Worm (Caenorhabditis elegans) whole organism, L3 larva: ENCODE measurements around the gene marb-1.

ENCODE experiments used
- ZK546.5 ChIP-seq: sonication (generic microtip); optimal IDR thresholded peaks from 2 replicates; lab custom pipeline; 2017; ENCODE audit warnings: missing biosample characterization, missing genetic modification characterization
- aly-2 ChIP-seq: fragments of 150-350 bp; optimal IDR thresholded peaks from 2 replicates; lab custom pipeline; 2014; ENCODE audit warnings: missing biosample characterization, missing genetic modification characterization
- ama-1 ChIP-seq: fragments of 150-350 bp; optimal IDR thresholded peaks from 2 replicates; lab custom pipeline; 2018
- ceh-28 ChIP-seq: fragments of 150-350 bp; optimal IDR thresholded peaks from 2 replicates; lab custom pipeline; 2014; ENCODE audit warnings: missing biosample characterization, missing genetic modification reagents, missing genetic modification characterization
- ceh-82 ChIP-seq: fragments of 150-350 bp; optimal IDR thresholded peaks from 2 replicates; lab custom pipeline; 2014; ENCODE audit warnings: missing biosample characterization, missing genetic modification characterization
- ceh-9 ChIP-seq: sonication (generic microtip); optimal IDR thresholded peaks from 2 replicates; lab custom pipeline; 2018; ENCODE audit warnings: missing biosample characterization, missing genetic modification characterization
- daf-12 ChIP-seq: fragments of 150-350 bp; optimal IDR thresholded peaks from 2 replicates; lab custom pipeline; 2014; ENCODE audit warnings: missing biosample characterization, missing genetic modification reagents, missing genetic modification characterization
- egl-5 ChIP-seq: fragments of 150-350 bp; optimal IDR thresholded peaks from 2 replicates; lab custom pipeline; 2017; ENCODE audit warnings: missing biosample characterization, missing genetic modification reagents, missing genetic modification characterization, inconsistent platforms
- elt-1 ChIP-seq: fragments of 150-350 bp; optimal IDR thresholded peaks from 2 replicates; lab custom pipeline; 2014; ENCODE audit warnings: missing biosample characterization, missing genetic modification characterization
- elt-2 ChIP-seq: sonication (generic microtip); optimal IDR thresholded peaks from 2 replicates; lab custom pipeline; 2016; ENCODE audit warnings: missing genetic modification reagents, mild to moderate bottlenecking, missing genetic modification characterization, missing compliant biosample characterization
- eor-1 ChIP-seq, 2 experiments: fragments of 150-350 bp; optimal IDR thresholded peaks; 2 replicates each; lab custom pipeline; 2014 to 2018; ENCODE audit warnings: missing biosample characterization in 2 of 2, missing genetic modification characterization in 2 of 2
- hmg-11 ChIP-seq: sonication (generic microtip); optimal IDR thresholded peaks from 2 replicates; lab custom pipeline; 2016; ENCODE audit warnings: missing genetic modification characterization, missing compliant biosample characterization
- lin-15B ChIP-seq: fragments of 150-350 bp; optimal IDR thresholded peaks from 2 replicates; lab custom pipeline; 2014; ENCODE audit warnings: missing biosample characterization, missing genetic modification characterization
- lin-39 ChIP-seq: fragments of 150-350 bp; optimal IDR thresholded peaks from 2 replicates; lab custom pipeline; 2018; ENCODE audit warnings: missing biosample characterization, missing genetic modification reagents, missing genetic modification characterization
- lsy-12 ChIP-seq: sonication (generic microtip); optimal IDR thresholded peaks from 2 replicates; lab custom pipeline; 2016; ENCODE audit warnings: mild to moderate bottlenecking, missing genetic modification characterization, missing compliant biosample characterization
- mdl-1 ChIP-seq: fragments of 150-350 bp; optimal IDR thresholded peaks from 2 replicates; lab custom pipeline; 2014; ENCODE audit warnings: missing biosample characterization, missing genetic modification characterization
- mml-1 ChIP-seq: fragments of 150-350 bp; sonication (generic microtip); optimal IDR thresholded peaks from 3 replicates; lab custom pipeline; 2014; ENCODE audit warnings: missing biosample characterization, missing genetic modification characterization
- nhr-12 ChIP-seq: fragments of 150-350 bp; optimal IDR thresholded peaks from 2 replicates; lab custom pipeline; 2014; ENCODE audit warnings: missing biosample characterization, missing genetic modification characterization
- nhr-23 ChIP-seq: fragments of 150-350 bp; optimal IDR thresholded peaks from 2 replicates; lab custom pipeline; 2014; ENCODE audit warnings: missing biosample characterization, missing genetic modification reagents, missing genetic modification characterization
- nhr-237 ChIP-seq: fragments of 150-350 bp; optimal IDR thresholded peaks from 2 replicates; lab custom pipeline; 2014; ENCODE audit warnings: missing biosample characterization, missing genetic modification characterization
- nhr-25 ChIP-seq: sonication (generic microtip); optimal IDR thresholded peaks from 2 replicates; lab custom pipeline; 2017; ENCODE audit warnings: missing biosample characterization, missing genetic modification characterization
- nhr-67 ChIP-seq: fragments of 150-350 bp; optimal IDR thresholded peaks from 2 replicates; lab custom pipeline; 2014; ENCODE audit warnings: missing biosample characterization, missing genetic modification characterization
- nhr-76 ChIP-seq: fragments of 150-350 bp; sonication (generic microtip); optimal IDR thresholded peaks from 5 replicates; lab custom pipeline; 2014; ENCODE audit warnings: missing biosample characterization, missing genetic modification characterization
- pha-4 ChIP-seq: fragments of 150-350 bp; optimal IDR thresholded peaks from 2 replicates; lab custom pipeline; 2014; ENCODE audit warnings: missing biosample characterization, missing genetic modification reagents, missing genetic modification characterization
- sea-2 ChIP-seq: fragments of 150-350 bp; sonication (generic microtip); optimal IDR thresholded peaks from 4 replicates; lab custom pipeline; 2014; ENCODE audit warnings: missing biosample characterization, missing genetic modification reagents, missing genetic modification characterization
- skn-1 ChIP-seq: fragments of 150-350 bp; optimal IDR thresholded peaks from 2 replicates; lab custom pipeline; 2014; ENCODE audit warnings: missing biosample characterization, missing genetic modification characterization
- snpc-4 ChIP-seq: fragments of 150-350 bp; optimal IDR thresholded peaks from 2 replicates; lab custom pipeline; 2014; ENCODE audit warnings: missing biosample characterization, missing genetic modification characterization
- unc-39 ChIP-seq: sonication (generic microtip); optimal IDR thresholded peaks from 4 replicates; lab custom pipeline; 2017; ENCODE audit warnings: missing biosample characterization, missing genetic modification characterization
- unc-62 ChIP-seq: fragments of 150-350 bp; sonication (generic microtip); optimal IDR thresholded peaks from 4 replicates; lab custom pipeline; 2014; ENCODE audit warnings: missing biosample characterization, missing genetic modification reagents, missing genetic modification characterization
- zag-1 ChIP-seq: fragments of 150-350 bp; optimal IDR thresholded peaks from 2 replicates; lab custom pipeline; 2014; ENCODE audit warnings: missing biosample characterization, missing genetic modification characterization
- ztf-4 ChIP-seq: fragments of 150-350 bp; optimal IDR thresholded peaks from 2 replicates; lab custom pipeline; 2014; ENCODE audit warnings: missing biosample characterization, missing genetic modification characterization

Gene marb-1

ce11 chrIV:12238851-12239250 lies 30.0 kb upstream of the marb-1 start, which contains the start of gene sre-19:
TSS of gene sre-19 (minus strand) at chrIV:12238951.
- TF ChIP-seq skn-1 (tag; lab: Kevin White, UChicago) (no peak), zag-1 (tag; lab: Kevin White, UChicago) (no peak), lin-39 (tag; lab: Kevin White, UChicago) (no peak), elt-2 (no peak), hmg-11 (tag; lab: Kevin White, UChicago) (no peak), ceh-9 (tag; lab: Kevin White, UChicago) (no peak), lin-15B (tag; lab: Kevin White, UChicago) (no peak), ZK546.5 (tag; lab: Kevin White, UChicago) (no peak)

ce11 chrIV:12236011-12236410 lies 27.2 kb upstream of the marb-1 start, which contains the start of gene sre-16:
TSS of gene sre-16 (minus strand) at chrIV:12236111.
- no peak for TF ChIP-seq nhr-76 (tag; lab: Kevin White, UChicago)
- TF ChIP-seq lin-15B (tag; lab: Kevin White, UChicago), result no peak
- TF ChIP-seq lsy-12, result no peak
- no peak for TF ChIP-seq daf-12 (tag; lab: Kevin White, UChicago)
- TF ChIP-seq ZK546.5 (tag; lab: Kevin White, UChicago), result no peak
- no peak for TF ChIP-seq nhr-23 (tag; lab: Kevin White, UChicago)
- no peak for TF ChIP-seq elt-2
- no peak for TF ChIP-seq nhr-12 (tag; lab: Kevin White, UChicago)

ce11 chrIV:12229679-12230078 lies 20.9 kb upstream of the marb-1 start, which contains the start of gene sre-18:
TSS of gene sre-18 (minus strand) at chrIV:12229779.
- TF ChIP-seq ztf-4 (tag; lab: Kevin White, UChicago) (no peak), nhr-237 (tag; lab: Kevin White, UChicago) (no peak), ceh-28 (no peak), egl-5 (tag; lab: Kevin White, UChicago) (no peak), daf-12 (tag; lab: Kevin White, UChicago) (no peak)

ce11 chrIV:12227012-12227411 lies 18.2 kb upstream of the marb-1 start, which contains the start of gene mlt-3:
TSS of gene mlt-3 (minus strand) at chrIV:12227112.
- TF ChIP-seq pha-4 (tag; lab: Kevin White, UChicago) (no peak), ceh-28 (no peak), ceh-82 (tag; lab: Kevin White, UChicago) (no peak), elt-1 (tag; lab: Kevin White, UChicago) (no peak), nhr-67 (no peak), nhr-76 (tag; lab: Kevin White, UChicago) (no peak), ama-1 (lab: Kevin White, UChicago) (no peak), sea-2 (GFP tag; lab: Kevin White, UChicago) (no peak), lsy-12 (no peak), daf-12 (tag; lab: Kevin White, UChicago) (no peak), ceh-9 (tag; lab: Kevin White, UChicago) (no peak), unc-39 (no peak), snpc-4 (tag; lab: Kevin White, UChicago) (no peak)

ce11 chrIV:12219309-12219708 lies 10.5 kb upstream of the marb-1 start, which contains the start of gene F35G2.5:
TSS of gene F35G2.5 (plus strand) at chrIV:12219609.
- TF ChIP-seq nhr-237 (tag; lab: Kevin White, UChicago), result no peak
- no peak for TF ChIP-seq unc-62 (GFP tag; lab: Kevin White, UChicago)
- TF ChIP-seq nhr-25 (tag; lab: Kevin White, UChicago), result no peak
- TF ChIP-seq ama-1 (lab: Kevin White, UChicago), result no peak
- no peak for TF ChIP-seq ceh-9 (tag; lab: Kevin White, UChicago)

- TF ChIP-seq eor-1 (tag; optimal IDR thresholded peaks at IDR 0.05; lab: Kevin White, UChicago) (no peak), aly-2 (tag; lab: Kevin White, UChicago) (no peak), hmg-11 (tag; lab: Kevin White, UChicago) (no peak), mml-1 (tag; lab: Kevin White, UChicago) (no peak), nhr-237 (tag; lab: Kevin White, UChicago) (no peak), mdl-1 (tag; lab: Kevin White, UChicago) (no peak)
These were observed 9.4 kb upstream of the marb-1 start for ce11 chrIV:12218253-12218652.
